Worm (Caenorhabditis elegans) whole organism, late embryonic: ENCODE data around the gene gcy-25.
A peak's percentile ranks its signal among the peaks of the same experiment; 100 is the strongest.

Experiments
- C08G9.2 ChIP-seq: sonication (generic microtip); optimal IDR thresholded peaks from 2 replicates; lab custom pipeline; 2016; ENCODE audit warnings: mild to moderate bottlenecking, missing genetic modification characterization, moderate library complexity, missing compliant biosample characterization
- F13H6.1 ChIP-seq: sonication (generic microtip); optimal IDR thresholded peaks from 2 replicates; lab custom pipeline; 2016; ENCODE audit warnings: missing genetic modification characterization, missing compliant biosample characterization
- K09A11.1 ChIP-seq: sonication (generic microtip); optimal IDR thresholded peaks from 2 replicates; lab custom pipeline; 2017; ENCODE audit warnings: antibody characterized with exemption, mild to moderate bottlenecking, missing genetic modification characterization, missing compliant biosample characterization; ENCODE audit not compliant: insufficient read depth
- Y22D7AL.16 ChIP-seq: sonication (generic microtip); optimal IDR thresholded peaks from 2 replicates; lab custom pipeline; 2016; ENCODE audit warnings: missing genetic modification characterization, missing compliant biosample characterization
- ama-1 ChIP-seq: fragments of 150-350 bp; optimal IDR thresholded peaks from 2 replicates; lab custom pipeline; 2014
- ceh-14 ChIP-seq: sonication (generic microtip); optimal IDR thresholded peaks from 2 replicates; lab custom pipeline; 2016; ENCODE audit warnings: missing genotype, missing genetic modification characterization, missing compliant biosample characterization
- ceh-19 ChIP-seq: fragments of 200-800 bp; sonication (Bioruptor generic); optimal IDR thresholded peaks from 2 replicates; lab custom pipeline; 2018; ENCODE audit warnings: mild to moderate bottlenecking, missing genetic modification characterization, missing compliant biosample characterization
- ceh-22 ChIP-seq: sonication (generic microtip); optimal IDR thresholded peaks from 2 replicates; lab custom pipeline; 2017; ENCODE audit warnings: missing biosample characterization, missing genetic modification characterization
- ceh-24 ChIP-seq: sonication (generic microtip); optimal IDR thresholded peaks from 2 replicates; lab custom pipeline; 2016; ENCODE audit warnings: mild to moderate bottlenecking, missing genetic modification characterization, missing compliant biosample characterization
- ceh-30 ChIP-seq: fragments of 150-350 bp; optimal IDR thresholded peaks from 2 replicates; lab custom pipeline; 2014; ENCODE audit warnings: missing biosample characterization, missing genetic modification characterization
- ceh-31 ChIP-seq: sonication (generic microtip); optimal IDR thresholded peaks from 2 replicates; lab custom pipeline; 2016; ENCODE audit warnings: missing genetic modification characterization, missing compliant biosample characterization
- ceh-34 ChIP-seq: sonication (generic microtip); optimal IDR thresholded peaks from 2 replicates; lab custom pipeline; 2016; ENCODE audit warnings: mild to moderate bottlenecking, missing genetic modification characterization, missing compliant biosample characterization
- ceh-48 ChIP-seq: sonication (generic microtip); optimal IDR thresholded peaks from 2 replicates; lab custom pipeline; 2016; ENCODE audit warnings: missing genetic modification characterization, inconsistent platforms, missing compliant biosample characterization
- ceh-6 ChIP-seq: fragments of 200-800 bp; sonication (Bioruptor generic); optimal IDR thresholded peaks from 2 replicates; lab custom pipeline; 2018; ENCODE audit warnings: mild to moderate bottlenecking, missing genetic modification characterization, missing compliant biosample characterization
- dmd-4 ChIP-seq: sonication (generic microtip); optimal IDR thresholded peaks from 2 replicates; lab custom pipeline; 2016; ENCODE audit warnings: borderline replicate concordance, missing genetic modification characterization, missing compliant biosample characterization
- dve-1 ChIP-seq: sonication (generic microtip); optimal IDR thresholded peaks from 2 replicates; lab custom pipeline; 2017; ENCODE audit warnings: antibody characterized with exemption, mild to moderate bottlenecking, missing genetic modification characterization, missing compliant biosample characterization
- elt-2 ChIP-seq: sonication (generic microtip); optimal IDR thresholded peaks from 2 replicates; lab custom pipeline; 2016; ENCODE audit warnings: missing genetic modification reagents, missing genetic modification characterization, missing compliant biosample characterization
- ets-4 ChIP-seq: sonication (generic microtip); optimal IDR thresholded peaks from 2 replicates; lab custom pipeline; 2016; ENCODE audit warnings: missing genetic modification characterization, missing compliant biosample characterization
- eyg-1 ChIP-seq: sonication (generic microtip); optimal IDR thresholded peaks from 2 replicates; lab custom pipeline; 2016; ENCODE audit warnings: missing genotype, missing genetic modification characterization, missing compliant biosample characterization
- gmeb-2 ChIP-seq: sonication (generic microtip); optimal IDR thresholded peaks from 2 replicates; lab custom pipeline; 2016; ENCODE audit warnings: missing genetic modification characterization, inconsistent platforms, missing compliant biosample characterization
- hlh-8 ChIP-seq: sonication (generic microtip); optimal IDR thresholded peaks from 2 replicates; lab custom pipeline; 2016; ENCODE audit warnings: missing genotype, missing genetic modification characterization, missing compliant biosample characterization
- lim-6 ChIP-seq: sonication (generic microtip); optimal IDR thresholded peaks from 2 replicates; lab custom pipeline; 2016; ENCODE audit warnings: missing genetic modification characterization, missing compliant biosample characterization
- madf-2 ChIP-seq: sonication (generic microtip); optimal IDR thresholded peaks from 2 replicates; lab custom pipeline; 2017; ENCODE audit warnings: missing genetic modification characterization, missing compliant biosample characterization
- mec-3 ChIP-seq: sonication (generic microtip); optimal IDR thresholded peaks from 2 replicates; lab custom pipeline; 2016; ENCODE audit warnings: borderline replicate concordance, missing genetic modification characterization, missing compliant biosample characterization
- nfya-1 ChIP-seq: sonication (generic microtip); optimal IDR thresholded peaks from 2 replicates; lab custom pipeline; 2017; ENCODE audit warnings: missing genetic modification characterization, mild to moderate bottlenecking, missing compliant biosample characterization, antibody characterized with exemption, moderate library complexity
- nhr-11 ChIP-seq: fragments of 150-350 bp; optimal IDR thresholded peaks from 2 replicates; lab custom pipeline; 2014; ENCODE audit warnings: missing biosample characterization, missing genetic modification characterization
- nhr-232 ChIP-seq: sonication (generic microtip); optimal IDR thresholded peaks from 2 replicates; lab custom pipeline; 2016; ENCODE audit warnings: missing genetic modification characterization, missing compliant biosample characterization
- npax-4 ChIP-seq: sonication (generic microtip); optimal IDR thresholded peaks from 2 replicates; lab custom pipeline; 2016; ENCODE audit warnings: missing genetic modification characterization, missing compliant biosample characterization
- pag-3 ChIP-seq: sonication (generic microtip); optimal IDR thresholded peaks from 2 replicates; lab custom pipeline; 2016; ENCODE audit warnings: missing compliant biosample characterization, missing genetic modification characterization, borderline replicate concordance
- pha-2 ChIP-seq: sonication (generic microtip); optimal IDR thresholded peaks from 2 replicates; lab custom pipeline; 2017; ENCODE audit warnings: mild to moderate bottlenecking, missing genetic modification characterization, missing compliant biosample characterization
- pha-4 ChIP-seq: fragments of 150-350 bp; optimal IDR thresholded peaks from 2 replicates; lab custom pipeline; 2018; ENCODE audit warnings: missing biosample characterization, missing genetic modification reagents, missing genetic modification characterization
- ref-2 ChIP-seq: sonication (generic microtip); optimal IDR thresholded peaks from 2 replicates; lab custom pipeline; 2016; ENCODE audit warnings: missing genetic modification characterization, missing compliant biosample characterization
- sox-2 ChIP-seq: fragments of 200-800 bp; sonication (Bioruptor generic); IDR thresholded peaks from 2 replicates; pipeline ENCODE4 v1.3.6; 2022; ENCODE audit warnings: missing genetic modification reagents, missing genetic modification characterization, missing compliant biosample characterization
- syd-9 ChIP-seq: sonication (generic microtip); optimal IDR thresholded peaks from 2 replicates; lab custom pipeline; 2016; ENCODE audit warnings: mild to moderate bottlenecking, missing genetic modification characterization, moderate library complexity, missing compliant biosample characterization
- ttx-3 ChIP-seq: sonication (generic microtip); optimal IDR thresholded peaks from 2 replicates; lab custom pipeline; 2016; ENCODE audit warnings: missing genetic modification reagents, missing genetic modification characterization, missing compliant biosample characterization
- unc-55 ChIP-seq: sonication (generic microtip); optimal IDR thresholded peaks from 2 replicates; lab custom pipeline; 2017; ENCODE audit warnings: missing biosample characterization, missing genetic modification reagents, missing genetic modification characterization
- zip-5 ChIP-seq: sonication (generic microtip); optimal IDR thresholded peaks from 2 replicates; lab custom pipeline; 2016; ENCODE audit warnings: missing genetic modification characterization, missing compliant biosample characterization
- ztf-16 ChIP-seq: sonication (generic microtip); optimal IDR thresholded peaks from 2 replicates; lab custom pipeline; 2017; ENCODE audit warnings: missing genetic modification characterization, missing compliant biosample characterization

gcy-25 gene

ce11 chrIV:15849656-15850055 is 23.1 kb upstream of the gcy-25 start, which contains the start of gene Y105C5A.24:
Y105C5A.24 (plus strand) TSS chrIV:15849875.
- TF ChIP-seq nfya-1 (no peak), Y22D7AL.16 (no peak), dve-1 (tag; lab: Kevin White, UChicago) (no peak), lim-6 (tag; lab: Kevin White, UChicago) (no peak), ceh-19 (no peak), ets-4 (tag; lab: Kevin White, UChicago) (no peak), ceh-22 (tag; lab: Kevin White, UChicago) (no peak), pha-4 (tag; lab: Kevin White, UChicago) (no peak), pag-3 (tag; lab: Kevin White, UChicago) (no peak), dmd-4 (tag; lab: Kevin White, UChicago) (no peak), K09A11.1 (no peak), ceh-31 (tag; lab: Kevin White, UChicago) (no peak), sox-2 (no peak), nhr-11 (tag; lab: Kevin White, UChicago) (no peak), npax-4 (tag; lab: Kevin White, UChicago) (no peak), ceh-6 (GFP tag; lab: Kevin White, UChicago) (no peak), madf-2 (no peak)
- TF ChIP-seq, all 69 proteins: peak for 0

- no peak for TF ChIP-seq dve-1 (tag; lab: Kevin White, UChicago)
- TF ChIP-seq nfya-1 = peak; percentile 61
- TF ChIP-seq ama-1 (lab: Kevin White, UChicago) = no peak
- TF ChIP-seq ets-4 (tag; lab: Kevin White, UChicago) = no peak
- TF ChIP-seq zip-5 = no peak
- TF ChIP-seq, all 69 proteins: peak for 1
Observed at ce11 chrIV:15850647-15851046, 22.1 kb upstream of the gcy-25 start.

DNA sequence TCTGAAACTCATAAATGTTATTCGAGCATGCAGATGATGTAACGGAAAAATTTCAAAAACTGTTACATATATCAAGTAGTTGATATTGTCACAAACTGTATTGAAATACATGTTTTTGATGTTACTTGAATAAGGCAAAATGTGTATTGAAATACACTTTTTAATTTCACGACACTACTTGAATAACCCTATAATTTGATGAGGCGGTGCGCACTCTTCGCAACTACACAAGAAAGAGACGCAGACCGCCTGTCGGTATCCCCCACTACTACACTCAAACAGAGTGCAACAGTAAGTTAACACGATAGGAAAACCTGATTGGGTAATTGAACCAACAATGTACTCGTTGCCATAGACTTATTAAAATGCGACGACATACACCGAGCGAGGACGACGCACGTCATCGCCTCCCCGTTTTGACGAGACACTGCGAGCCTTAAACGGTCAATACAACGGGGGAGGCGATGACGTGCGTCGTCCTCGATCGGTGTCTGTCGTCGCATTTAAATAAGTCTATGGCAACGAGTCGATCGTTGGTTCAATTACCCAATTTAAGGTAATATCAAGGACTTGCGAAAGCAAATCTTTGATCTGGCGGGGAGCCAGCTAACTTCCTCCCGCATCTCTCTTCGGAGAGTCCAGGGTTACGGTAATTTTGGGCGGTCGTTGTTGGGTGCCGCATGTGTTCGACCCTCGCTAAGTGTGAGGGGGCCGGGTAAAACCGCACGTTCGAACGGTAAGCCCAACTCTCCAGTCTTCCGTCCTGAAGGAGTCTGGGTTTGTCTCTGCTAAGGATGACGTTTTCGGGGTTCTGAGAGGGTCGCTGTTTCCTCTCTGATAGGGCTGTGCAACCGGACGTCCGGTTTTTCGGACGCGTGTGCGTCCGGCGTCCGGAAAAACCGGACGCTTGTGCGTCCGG is 19.6 kb upstream of the gcy-25 start:
- no peak for TF ChIP-seq eyg-1 (tag; lab: Kevin White, UChicago)
- TF ChIP-seq ceh-24 (tag; lab: Kevin White, UChicago) = no peak
- no peak for TF ChIP-seq ceh-31 (tag; lab: Kevin White, UChicago)
- TF ChIP-seq ceh-48 = no peak
- TF ChIP-seq ceh-34 (tag; lab: Kevin White, UChicago) = no peak
- no peak for TF ChIP-seq gmeb-2
- no peak for TF ChIP-seq pha-2 (tag; lab: Kevin White, UChicago)
- TF ChIP-seq dve-1 (tag; lab: Kevin White, UChicago) = no peak
- no peak for TF ChIP-seq F13H6.1 (tag; lab: Kevin White, UChicago)
- no peak for TF ChIP-seq ets-4 (tag; lab: Kevin White, UChicago)
- no peak for TF ChIP-seq Y22D7AL.16
- no peak for TF ChIP-seq ceh-30
- no peak for TF ChIP-seq mec-3
- no peak for TF ChIP-seq hlh-8 (tag; lab: Kevin White, UChicago)
- TF ChIP-seq npax-4 (tag; lab: Kevin White, UChicago) = no peak
- TF ChIP-seq syd-9 (tag; lab: Kevin White, UChicago) = no peak

- TF ChIP-seq hlh-8 (tag; lab: Kevin White, UChicago) = no peak
- TF ChIP-seq ama-1 (lab: Kevin White, UChicago) = no peak
- no peak for TF ChIP-seq dve-1 (tag; lab: Kevin White, UChicago)
- TF ChIP-seq nhr-232 (tag; lab: Kevin White, UChicago) = no peak
- no peak for TF ChIP-seq pha-2 (tag; lab: Kevin White, UChicago)
- no peak for TF ChIP-seq K09A11.1
- no peak for TF ChIP-seq gmeb-2
- no peak for TF ChIP-seq ceh-14 (tag; lab: Kevin White, UChicago)
- no peak for TF ChIP-seq ceh-48
- TF ChIP-seq ceh-31 (tag; lab: Kevin White, UChicago) = no peak
- TF ChIP-seq C08G9.2 (tag; lab: Kevin White, UChicago) = no peak
- TF ChIP-seq unc-55 (GFP tag; lab: Kevin White, UChicago) = no peak
- no peak for TF ChIP-seq ztf-16
- no peak for TF ChIP-seq ref-2
- TF ChIP-seq elt-2 (tag; lab: Kevin White, UChicago) = no peak
- TF ChIP-seq dmd-4 (tag; lab: Kevin White, UChicago) = no peak
- no peak for TF ChIP-seq Y22D7AL.16
- no peak for TF ChIP-seq ttx-3 (tag; lab: Kevin White, UChicago)
- TF ChIP-seq madf-2 = no peak
- TF ChIP-seq ceh-24 (tag; lab: Kevin White, UChicago) = no peak
Observed at ce11 chrIV:15853820-15854426, 18.8 kb upstream of the gcy-25 start.
